Worm (Caenorhabditis elegans): ENCODE measurements around the gene dlg-1.

The dlg-1 gene

ce11 chrX:5517844-5518243 is 38.3 kb downstream of the dlg-1 start:
- TF ChIP-seq cebp-1 (GFP tag; IDR thresholded peaks at IDR 0.05) (no peak), cebp-1 (tag; optimal IDR thresholded peaks at IDR 0.05) (peak; percentile 21), T26A5.8 (tag; optimal IDR thresholded peaks at IDR 0.05) (no peak)

- TF ChIP-seq madf-8 (GFP tag; conservative IDR thresholded peaks at IDR 0.05) (0 out of 2 replicates have a peak, but pooled peaks have one; percentile 21), cebp-2 (GFP tag; IDR thresholded peaks at IDR 0.05) (no peak), pha-4 (tag; optimal IDR thresholded peaks at IDR 0.05) (no peak), nhr-120 (GFP tag; IDR thresholded peaks at IDR 0.05) (0 out of 2 replicates have a peak, but pooled peaks have one; percentile 6), madf-6 (GFP tag; IDR thresholded peaks at IDR 0.05) (peak; percentile 71), F22D6.2 (tag; optimal IDR thresholded peaks at IDR 0.05) (no peak), tbx-9 (tag; optimal IDR thresholded peaks at IDR 0.05; ENCODE audit: borderline replicate concordance) (no peak), nfya-1 (tag; optimal IDR thresholded peaks at IDR 0.05; ENCODE audit: borderline replicate concordance, insufficient read depth) (no peak), hmg-1.2 (GFP tag; IDR thresholded peaks at IDR 0.05) (peak; percentile 37; the same call in 1 of the 2 replicates), dox-1 (GFP tag; IDR thresholded peaks at IDR 0.05) (peak; percentile 64), efl-1 (GFP tag; optimal IDR thresholded peaks at IDR 0.05) (peak; percentile 56), ZK185.1 (tag; optimal IDR thresholded peaks at IDR 0.05; ENCODE audit: poor library complexity, severe bottlenecking) (no peak), egrh-3 (GFP tag; IDR thresholded peaks at IDR 0.05) (peak; percentile 48; the same call in 1 of the 2 replicates), aptf-2 (GFP tag; conservative IDR thresholded peaks at IDR 0.05) (peak; percentile 99), aptf-3 (GFP tag; IDR thresholded peaks at IDR 0.05) (peak; percentile 93), madf-3 (GFP tag; IDR thresholded peaks at IDR 0.05) (0 out of 2 replicates have a peak, but pooled peaks have one; percentile 20), dpl-1 (GFP tag; optimal IDR thresholded peaks at IDR 0.05) (peak; percentile 37)
These were observed 38.9 kb downstream of the dlg-1 start for ce11 chrX:5518352-5518751.

- TF ChIP-seq B0035.1 (tag; optimal IDR thresholded peaks at IDR 0.05), result no peak
- no peak for TF ChIP-seq lsy-27 (tag; optimal IDR thresholded peaks at IDR 0.05; ENCODE audit: borderline replicate concordance, insufficient read depth)
- TF ChIP-seq tbx-9 (tag; optimal IDR thresholded peaks at IDR 0.05; ENCODE audit: borderline replicate concordance), result no peak
- TF ChIP-seq hmg-1.2 (GFP tag; IDR thresholded peaks at IDR 0.05), result no peak
- no peak for TF ChIP-seq hsf-1 (GFP tag; IDR thresholded peaks at IDR 0.05)
- no peak for TF ChIP-seq cebp-1 (GFP tag; IDR thresholded peaks at IDR 0.05)
- TF ChIP-seq cebp-1 (tag; optimal IDR thresholded peaks at IDR 0.05), result peak; percentile 60
These were observed 40.1 kb downstream of the dlg-1 start for ce11 chrX:5519567-5519966.

ce11 chrX:5522769-5523601 is 43.5 kb downstream of the dlg-1 start, which contains the start of gene mboa-3:
TSS of gene mboa-3 (minus strand) at chrX:5522819.
- no peak for TF ChIP-seq Y53F4B.3 (GFP tag; IDR thresholded peaks at IDR 0.05)
- no peak for TF ChIP-seq tbx-9 (tag; optimal IDR thresholded peaks at IDR 0.05; ENCODE audit: borderline replicate concordance)
- peak; percentile 27 for TF ChIP-seq ets-4 (GFP tag; optimal IDR thresholded peaks at IDR 0.05)
- no peak for TF ChIP-seq rpc-1 (optimal IDR thresholded peaks at IDR 0.05)
- TF ChIP-seq rpc-1 (tag; optimal IDR thresholded peaks at IDR 0.05), result no peak
- no peak for TF ChIP-seq dpff-1 (tag; optimal IDR thresholded peaks at IDR 0.05)
- no peak for TF ChIP-seq ztf-28 (GFP tag; IDR thresholded peaks at IDR 0.05)
- no peak for TF ChIP-seq gei-17 (GFP tag; optimal IDR thresholded peaks at IDR 0.05)
- TF ChIP-seq ztf-22 (GFP tag; optimal IDR thresholded peaks at IDR 0.05), result peak; percentile 27
- peak; percentile 83 for TF ChIP-seq nhr-80 (tag; optimal IDR thresholded peaks at IDR 0.05)
- 0 out of 2 replicates have a peak, but pooled peaks have one; percentile 47 for TF ChIP-seq Y56A3A.18 (GFP tag; IDR thresholded peaks at IDR 0.05)
- no peak for TF ChIP-seq B0261.1 (tag; optimal IDR thresholded peaks at IDR 0.05)
- peak; percentile 46; the same call in 1 of the 2 replicates for TF ChIP-seq B0336.3 (GFP tag; IDR thresholded peaks at IDR 0.05)
- TF ChIP-seq tbp1 (GFP tag; optimal IDR thresholded peaks at IDR 0.05), result no peak
- TF ChIP-seq F57C9.4 (tag; optimal IDR thresholded peaks at IDR 0.05), result no peak
- peak; percentile 7 for TF ChIP-seq atf-7 (tag; optimal IDR thresholded peaks at IDR 0.05)
- TF ChIP-seq dox-1 (GFP tag; IDR thresholded peaks at IDR 0.05), result peak; percentile 45; the same call in 1 of the 2 replicates
- no peak for TF ChIP-seq cebp-1 (GFP tag; IDR thresholded peaks at IDR 0.05)
- TF ChIP-seq cebp-1 (tag; optimal IDR thresholded peaks at IDR 0.05), result peak; percentile 49
- no peak for TF ChIP-seq ceh-100 (GFP tag; IDR thresholded peaks at IDR 0.05)
- no peak for TF ChIP-seq ceh-91 (GFP tag; IDR thresholded peaks at IDR 0.05)
- no peak for TF ChIP-seq ZK185.1 (tag; optimal IDR thresholded peaks at IDR 0.05; ENCODE audit: poor library complexity, severe bottlenecking)
- TF ChIP-seq nfyb-1 (GFP tag; IDR thresholded peaks at IDR 0.05), result peak; percentile 35; the same call in 1 of the 2 replicates

All from whole organism, young adult.